Worm (Caenorhabditis elegans): Measurements from ENCODE around the gene tpan-1.
A peak's percentile ranks its signal among the peaks of the same experiment; 100 is the strongest.

The tpan-1 gene

DNA sequence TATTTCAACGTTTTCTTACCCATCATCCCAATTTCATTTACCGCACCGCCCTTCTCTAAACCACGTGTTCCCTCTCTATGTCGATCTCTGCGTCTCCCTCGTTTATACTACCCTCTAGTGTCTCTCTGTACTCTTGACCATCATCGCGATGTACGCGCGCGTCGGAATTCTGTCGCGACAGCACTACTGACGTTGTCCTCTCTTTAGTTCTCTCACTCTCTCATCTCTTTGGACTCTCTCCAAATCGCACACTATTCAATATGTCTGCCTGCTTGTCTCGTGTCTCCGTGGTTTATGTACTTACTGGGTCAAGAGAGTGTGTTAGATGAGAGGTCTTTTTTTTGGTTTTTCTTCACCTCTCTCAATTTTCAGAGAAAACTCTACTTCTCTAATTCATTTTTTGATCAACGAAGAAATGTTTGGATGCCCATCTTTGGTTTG, 11.0 kb upstream of the tpan-1 start:
- 0 out of 2 replicates have a peak, but pooled peaks have one; percentile 5 for TF ChIP-seq ztf-23 (GFP tag; IDR thresholded peaks at IDR 0.05)
- TF ChIP-seq cog-1 (tag; optimal IDR thresholded peaks at IDR 0.05): peak; percentile 87
- peak; percentile 51; the same call in 1 of the 2 replicates for TF ChIP-seq flt-1 (GFP tag; IDR thresholded peaks at IDR 0.05)
- TF ChIP-seq tab-1 (GFP tag; IDR thresholded peaks at IDR 0.05): no peak

ce11 chrV:20778886-20779285, 10.4 kb upstream of the tpan-1 start:
- TF ChIP-seq flt-1 (GFP tag; IDR thresholded peaks at IDR 0.05) (no peak), cog-1 (tag; optimal IDR thresholded peaks at IDR 0.05) (no peak), ztf-23 (GFP tag; IDR thresholded peaks at IDR 0.05) (no peak), T22C8.4 (GFP tag; IDR thresholded peaks at IDR 0.05) (no peak), tab-1 (GFP tag; IDR thresholded peaks at IDR 0.05) (no peak), klf-2 (GFP tag; conservative IDR thresholded peaks at IDR 0.05) (no peak), med-1 (GFP tag; optimal IDR thresholded peaks at IDR 0.05; ENCODE audit: insufficient read depth) (no peak), ztf-29 (GFP tag; IDR thresholded peaks at IDR 0.05) (no peak), ref-1 (GFP tag; conservative IDR thresholded peaks at IDR 0.05) (no peak)

DNA sequence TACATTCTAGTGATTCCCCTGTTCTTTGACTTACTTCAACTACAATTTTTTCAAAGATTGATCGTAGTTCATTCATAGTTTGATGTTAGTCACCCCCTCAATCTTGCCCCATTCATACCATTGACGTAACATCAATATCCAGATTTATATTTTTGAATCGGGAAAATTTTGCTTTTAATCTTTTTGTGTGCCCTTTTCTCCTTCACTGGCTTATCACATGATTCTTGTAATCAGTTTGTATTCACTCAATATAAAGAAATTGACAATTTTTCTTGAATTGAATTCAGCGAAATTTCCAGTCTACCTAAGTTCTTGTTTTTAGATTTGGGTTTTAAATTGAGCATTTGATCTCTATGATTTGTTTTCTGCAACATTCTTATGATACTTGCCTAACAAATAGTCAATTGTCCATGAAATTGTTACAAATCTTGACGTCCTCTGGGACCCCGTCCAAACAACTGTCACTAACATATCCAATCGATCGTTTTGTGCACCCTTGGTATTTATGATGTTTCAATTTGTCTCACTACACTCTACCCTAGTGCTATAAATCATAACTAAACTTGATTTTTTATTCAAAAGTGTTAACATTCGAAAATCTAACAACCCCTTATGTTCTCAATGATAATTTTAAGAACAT, 9.5 kb upstream of the tpan-1 start:
- TF ChIP-seq ztf-29 (GFP tag; IDR thresholded peaks at IDR 0.05) (no peak), cog-1 (tag; optimal IDR thresholded peaks at IDR 0.05) (no peak), tab-1 (GFP tag; IDR thresholded peaks at IDR 0.05) (no peak), ztf-23 (GFP tag; IDR thresholded peaks at IDR 0.05) (no peak), flt-1 (GFP tag; IDR thresholded peaks at IDR 0.05) (no peak), med-1 (GFP tag; optimal IDR thresholded peaks at IDR 0.05; ENCODE audit: insufficient read depth) (no peak), T22C8.4 (GFP tag; IDR thresholded peaks at IDR 0.05) (no peak), ref-1 (GFP tag; conservative IDR thresholded peaks at IDR 0.05) (no peak), klf-2 (GFP tag; conservative IDR thresholded peaks at IDR 0.05) (no peak)

DNA sequence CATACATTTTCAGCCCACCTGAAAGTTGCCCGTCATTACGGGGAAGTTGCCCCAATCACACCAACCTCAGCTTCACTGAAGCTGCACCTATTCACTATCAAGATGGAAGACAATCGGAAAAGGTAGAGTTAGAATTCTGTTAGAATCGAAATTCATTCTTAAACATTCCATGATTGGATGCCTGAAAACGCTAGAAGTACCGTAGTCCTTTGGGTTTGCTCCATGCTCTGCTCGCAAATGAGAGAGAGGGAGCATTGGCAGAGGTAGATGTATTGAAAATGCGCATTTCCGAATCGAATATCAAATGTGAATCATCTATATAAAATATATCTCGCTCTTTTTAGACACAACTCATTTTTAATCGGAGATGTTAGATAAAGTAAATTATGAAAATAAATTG, 8.9 kb upstream of the tpan-1 start, which contains the start of gene hif-1:
Gene hif-1 (plus strand): TSS at position 8 of the 400 bp plus-strand sequence.
- TF ChIP-seq flt-1 (GFP tag; IDR thresholded peaks at IDR 0.05) (no peak), ztf-23 (GFP tag; IDR thresholded peaks at IDR 0.05) (no peak), ref-1 (GFP tag; conservative IDR thresholded peaks at IDR 0.05) (no peak), tab-1 (GFP tag; IDR thresholded peaks at IDR 0.05) (no peak), ztf-29 (GFP tag; IDR thresholded peaks at IDR 0.05) (no peak), T22C8.4 (GFP tag; IDR thresholded peaks at IDR 0.05) (no peak), med-1 (GFP tag; optimal IDR thresholded peaks at IDR 0.05; ENCODE audit: insufficient read depth) (no peak)

- no peak for TF ChIP-seq T22C8.4 (GFP tag; IDR thresholded peaks at IDR 0.05)
These were observed 7.9 kb upstream of the tpan-1 start for ce11 chrV:20781346-20781952.

DNA sequence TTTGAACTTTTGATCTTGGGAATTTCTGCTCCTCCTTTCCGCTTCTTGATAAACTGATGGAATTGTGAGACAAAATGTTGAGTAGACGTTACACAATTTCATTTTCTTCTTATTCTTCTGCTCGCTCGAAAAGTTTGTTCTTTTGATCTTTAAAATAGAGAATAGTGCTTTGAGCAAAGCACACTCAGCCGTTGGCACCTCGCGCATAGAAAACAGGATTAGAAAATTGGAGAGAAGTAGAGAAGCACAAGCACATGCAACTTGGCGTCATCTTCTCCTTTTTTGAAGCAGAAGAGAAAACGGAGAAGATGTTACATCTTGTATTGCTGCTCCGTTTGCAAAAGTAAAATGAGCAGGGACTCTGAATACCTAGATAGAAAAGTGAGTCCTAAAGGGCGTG, 7.1 kb upstream of the tpan-1 start:
- TF ChIP-seq med-1 (GFP tag; optimal IDR thresholded peaks at IDR 0.05; ENCODE audit: insufficient read depth): no peak
- TF ChIP-seq klf-2 (GFP tag; conservative IDR thresholded peaks at IDR 0.05): no peak
- TF ChIP-seq tab-1 (GFP tag; IDR thresholded peaks at IDR 0.05): no peak
- no peak for TF ChIP-seq T22C8.4 (GFP tag; IDR thresholded peaks at IDR 0.05)
- TF ChIP-seq flt-1 (GFP tag; IDR thresholded peaks at IDR 0.05): no peak
- no peak for TF ChIP-seq ref-1 (GFP tag; conservative IDR thresholded peaks at IDR 0.05)
- no peak for TF ChIP-seq ztf-29 (GFP tag; IDR thresholded peaks at IDR 0.05)
- no peak for TF ChIP-seq ztf-23 (GFP tag; IDR thresholded peaks at IDR 0.05)
- TF ChIP-seq cog-1 (tag; optimal IDR thresholded peaks at IDR 0.05): no peak

DNA sequence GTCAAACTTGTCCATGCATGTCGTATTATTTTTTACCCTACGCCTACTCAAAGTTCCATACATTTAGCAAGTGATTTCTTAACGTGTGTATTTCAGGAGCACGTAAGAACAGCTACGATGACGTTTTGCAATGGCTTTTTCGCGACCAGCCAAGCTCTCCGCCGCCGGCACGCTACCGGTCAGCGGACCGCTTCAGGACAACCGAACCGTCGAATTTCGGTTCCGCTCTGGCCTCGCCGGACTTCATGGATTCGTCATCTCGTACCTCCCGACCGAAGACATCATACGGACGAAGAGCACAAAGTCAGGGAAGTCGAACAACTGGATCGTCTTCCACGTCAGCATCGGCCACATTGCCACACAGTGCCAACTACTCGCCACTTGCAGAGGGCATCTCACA, 5.7 kb upstream of the tpan-1 start:
- TF ChIP-seq ztf-29 (GFP tag; IDR thresholded peaks at IDR 0.05) (no peak), T22C8.4 (GFP tag; IDR thresholded peaks at IDR 0.05) (no peak), med-1 (GFP tag; optimal IDR thresholded peaks at IDR 0.05; ENCODE audit: insufficient read depth) (no peak), ztf-23 (GFP tag; IDR thresholded peaks at IDR 0.05) (no peak), klf-2 (GFP tag; conservative IDR thresholded peaks at IDR 0.05) (no peak)

DNA sequence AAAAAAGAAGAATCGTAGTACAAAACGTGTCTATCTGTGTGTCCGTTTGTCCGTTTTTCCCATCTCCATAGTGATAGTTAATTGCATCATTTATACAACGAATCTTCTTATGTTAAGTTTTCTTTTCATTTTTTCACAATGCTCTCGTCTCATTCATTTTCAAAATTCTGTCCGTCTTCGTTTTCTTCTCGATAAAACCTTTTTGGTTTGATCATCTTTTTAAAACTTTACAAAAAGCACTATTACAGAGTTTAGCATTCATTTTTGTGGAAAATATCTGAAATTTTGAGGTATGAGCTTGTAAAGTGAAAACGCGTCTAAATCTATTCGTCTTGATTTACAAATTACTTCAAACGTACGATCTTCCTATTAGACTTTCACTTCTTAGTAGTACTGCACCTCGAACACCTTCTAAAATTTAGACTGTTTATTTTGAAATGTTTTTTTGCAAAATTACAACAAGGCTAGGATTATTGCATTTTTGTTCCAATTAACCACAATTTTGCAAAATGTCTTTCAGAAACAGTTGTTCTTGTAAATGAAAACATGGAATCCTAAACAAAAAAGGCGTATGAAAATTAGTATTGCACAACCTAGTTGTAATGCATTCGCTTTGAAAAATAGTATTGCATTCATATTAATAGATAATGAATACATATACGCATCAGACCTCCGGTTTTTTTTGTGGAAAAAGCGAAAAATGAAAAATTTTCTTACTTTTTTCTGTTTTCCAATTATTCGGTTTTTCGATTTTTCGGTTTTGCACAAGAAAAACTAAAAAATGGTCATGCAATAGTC, 4.1 kb upstream of the tpan-1 start:
- TF ChIP-seq T22C8.4 (GFP tag; IDR thresholded peaks at IDR 0.05) (no peak), med-1 (GFP tag; optimal IDR thresholded peaks at IDR 0.05; ENCODE audit: insufficient read depth) (no peak), ztf-29 (GFP tag; IDR thresholded peaks at IDR 0.05) (no peak), klf-2 (GFP tag; conservative IDR thresholded peaks at IDR 0.05) (no peak), tab-1 (GFP tag; IDR thresholded peaks at IDR 0.05) (no peak), ztf-23 (GFP tag; IDR thresholded peaks at IDR 0.05) (no peak), flt-1 (GFP tag; IDR thresholded peaks at IDR 0.05) (no peak), cog-1 (tag; optimal IDR thresholded peaks at IDR 0.05) (no peak), ref-1 (GFP tag; conservative IDR thresholded peaks at IDR 0.05) (no peak)

- TF ChIP-seq tab-1 (GFP tag; IDR thresholded peaks at IDR 0.05) (no peak), flt-1 (GFP tag; IDR thresholded peaks at IDR 0.05) (no peak), ztf-23 (GFP tag; IDR thresholded peaks at IDR 0.05) (no peak), T22C8.4 (GFP tag; IDR thresholded peaks at IDR 0.05) (no peak), ref-1 (GFP tag; conservative IDR thresholded peaks at IDR 0.05) (no peak), ztf-29 (GFP tag; IDR thresholded peaks at IDR 0.05) (no peak), cog-1 (tag; optimal IDR thresholded peaks at IDR 0.05) (no peak), med-1 (GFP tag; optimal IDR thresholded peaks at IDR 0.05; ENCODE audit: insufficient read depth) (no peak), klf-2 (GFP tag; conservative IDR thresholded peaks at IDR 0.05) (no peak)
These were observed 3.5 kb upstream of the tpan-1 start for ce11 chrV:20785848-20786225.

Data from whole organism, midembryonic.